Worm (Caenorhabditis elegans) whole organism, L2 larva: ENCODE data around the gene madd-3.

Experiments
- C34F6.9 ChIP-seq: fragments of 150-350 bp; optimal IDR thresholded peaks from 2 replicates; lab custom pipeline; 2014; ENCODE audit warnings: missing biosample characterization, missing genetic modification characterization
- F13H6.1 ChIP-seq: sonication (generic microtip); optimal IDR thresholded peaks from 2 replicates; lab custom pipeline; 2016; ENCODE audit warnings: missing genetic modification characterization, missing compliant biosample characterization
- R02D3.7 ChIP-seq: fragments of 150-350 bp; optimal IDR thresholded peaks from 2 replicates; lab custom pipeline; 2014; ENCODE audit warnings: missing biosample characterization, missing genetic modification characterization
- Y55F3AM.14 ChIP-seq: fragments of 200-800 bp; sonication (Bioruptor generic); optimal IDR thresholded peaks from 2 replicates; lab custom pipeline; 2018; ENCODE audit warnings: mild to moderate bottlenecking, missing genetic modification characterization, missing compliant biosample characterization
- ZK546.5 ChIP-seq: sonication (generic microtip); optimal IDR thresholded peaks from 2 replicates; lab custom pipeline; 2017; ENCODE audit warnings: missing biosample characterization, missing genetic modification characterization
- alr-1 ChIP-seq: fragments of 150-350 bp; optimal IDR thresholded peaks from 2 replicates; lab custom pipeline; 2014; ENCODE audit warnings: missing biosample characterization, missing genetic modification characterization
- aly-2 ChIP-seq: fragments of 150-350 bp; optimal IDR thresholded peaks from 2 replicates; lab custom pipeline; 2014; ENCODE audit warnings: missing biosample characterization, missing genetic modification characterization
- ama-1 ChIP-seq: fragments of 150-350 bp; optimal IDR thresholded peaks from 2 replicates; lab custom pipeline; 2018; ENCODE audit warnings: inconsistent platforms
- blmp-1 ChIP-seq: sonication (generic microtip); optimal IDR thresholded peaks from 2 replicates; lab custom pipeline; 2017; ENCODE audit warnings: missing genetic modification characterization, mild to moderate bottlenecking, missing compliant biosample characterization, antibody characterized with exemption, moderate library complexity; ENCODE audit not compliant: insufficient read depth
- ceh-16 ChIP-seq: fragments of 150-350 bp; optimal IDR thresholded peaks from 2 replicates; lab custom pipeline; 2014; ENCODE audit warnings: missing biosample characterization, missing genetic modification characterization
- ceh-82 ChIP-seq: fragments of 150-350 bp; optimal IDR thresholded peaks from 2 replicates; lab custom pipeline; 2014; ENCODE audit warnings: missing biosample characterization, missing genetic modification characterization
- crh-2 ChIP-seq: sonication (generic microtip); optimal IDR thresholded peaks from 2 replicates; lab custom pipeline; 2017; ENCODE audit warnings: missing biosample characterization, missing genetic modification characterization
- dmd-4 ChIP-seq: sonication (generic microtip); optimal IDR thresholded peaks from 2 replicates; lab custom pipeline; 2017; ENCODE audit warnings: missing biosample characterization, missing genetic modification characterization
- egl-27 ChIP-seq: sonication (generic microtip); optimal IDR thresholded peaks from 3 replicates; lab custom pipeline; 2017; ENCODE audit warnings: missing biosample characterization, missing genetic modification reagents, missing genetic modification characterization
- elt-1 ChIP-seq: fragments of 150-350 bp; optimal IDR thresholded peaks from 2 replicates; lab custom pipeline; 2014; ENCODE audit warnings: missing biosample characterization, missing genetic modification characterization
- elt-3 ChIP-seq: sonication (generic microtip); optimal IDR thresholded peaks from 2 replicates; lab custom pipeline; 2017; ENCODE audit warnings: missing biosample characterization, missing genetic modification characterization
- fos-1 ChIP-seq: fragments of 150-350 bp; optimal IDR thresholded peaks from 2 replicates; lab custom pipeline; 2014; ENCODE audit warnings: missing biosample characterization, missing genetic modification characterization
- gmeb-1 ChIP-seq: fragments of 150-350 bp; optimal IDR thresholded peaks from 2 replicates; lab custom pipeline; 2014; ENCODE audit warnings: missing biosample characterization, missing genetic modification characterization
- lin-11 ChIP-seq: fragments of 150-350 bp; sonication (generic microtip); optimal IDR thresholded peaks from 2 replicates; lab custom pipeline; 2014; ENCODE audit warnings: missing biosample characterization, missing genetic modification characterization, inconsistent platforms, mixed read lengths
- lin-13 ChIP-seq: fragments of 150-350 bp; optimal IDR thresholded peaks from 2 replicates; lab custom pipeline; 2014; ENCODE audit warnings: missing biosample characterization, missing genetic modification reagents, missing genetic modification characterization
- lin-39 ChIP-seq: fragments of 150-350 bp; optimal IDR thresholded peaks from 2 replicates; lab custom pipeline; 2014; ENCODE audit warnings: missing biosample characterization, missing genetic modification reagents, missing genetic modification characterization
- lsy-2 ChIP-seq, 2 experiments: fragments of 150-350 bp in 1 of 2; sonication (generic microtip) in 1 of 2; optimal IDR thresholded peaks; 2 replicates each; lab custom pipeline; 2014 to 2017; ENCODE audit warnings: missing biosample characterization in 2 of 2, missing genetic modification characterization in 2 of 2
- mab-5 ChIP-seq: fragments of 150-350 bp; optimal IDR thresholded peaks from 2 replicates; lab custom pipeline; 2014; ENCODE audit warnings: missing biosample characterization, missing genetic modification characterization
- mbf-1 ChIP-seq: sonication (generic microtip); optimal IDR thresholded peaks from 2 replicates; lab custom pipeline; 2017; ENCODE audit warnings: missing biosample characterization, missing genetic modification characterization
- mdl-1 ChIP-seq, 2 experiments: fragments of 150-350 bp in 1 of 2; sonication (generic microtip) in 1 of 2; optimal IDR thresholded peaks; 2 replicates each; lab custom pipeline; 2017; ENCODE audit warnings: missing biosample characterization in 2 of 2, missing genetic modification characterization in 2 of 2
- nhr-10 ChIP-seq: sonication (generic microtip); optimal IDR thresholded peaks from 2 replicates; lab custom pipeline; 2017; ENCODE audit warnings: missing biosample characterization, missing genetic modification characterization
- nhr-11 ChIP-seq: fragments of 150-350 bp; optimal IDR thresholded peaks from 2 replicates; lab custom pipeline; 2014; ENCODE audit warnings: missing biosample characterization, missing genetic modification characterization
- nhr-12 ChIP-seq: fragments of 150-350 bp; optimal IDR thresholded peaks from 2 replicates; lab custom pipeline; 2014; ENCODE audit warnings: missing biosample characterization, missing genetic modification characterization
- nhr-129 ChIP-seq: fragments of 150-350 bp; optimal IDR thresholded peaks from 2 replicates; lab custom pipeline; 2014; ENCODE audit warnings: missing biosample characterization, missing genetic modification characterization
- nhr-21 ChIP-seq: fragments of 150-350 bp; optimal IDR thresholded peaks from 2 replicates; lab custom pipeline; 2014; ENCODE audit warnings: missing biosample characterization, missing genetic modification characterization
- nhr-23 ChIP-seq: fragments of 150-350 bp; optimal IDR thresholded peaks from 2 replicates; lab custom pipeline; 2014; ENCODE audit warnings: missing biosample characterization, missing genetic modification reagents, missing genetic modification characterization
- nhr-237 ChIP-seq: fragments of 150-350 bp; optimal IDR thresholded peaks from 2 replicates; lab custom pipeline; 2014; ENCODE audit warnings: missing biosample characterization, missing genetic modification characterization
- nhr-25 ChIP-seq: fragments of 150-350 bp; sonication (generic microtip); optimal IDR thresholded peaks from 3 replicates; lab custom pipeline; 2014; ENCODE audit warnings: missing biosample characterization, missing genetic modification characterization
- nhr-6 ChIP-seq: fragments of 150-350 bp; optimal IDR thresholded peaks from 2 replicates; lab custom pipeline; 2014; ENCODE audit warnings: missing biosample characterization, missing genetic modification characterization
- nhr-77 ChIP-seq: fragments of 150-350 bp; optimal IDR thresholded peaks from 2 replicates; lab custom pipeline; 2014; ENCODE audit warnings: missing biosample characterization, missing genetic modification characterization
- peb-1 ChIP-seq: fragments of 150-350 bp; optimal IDR thresholded peaks from 2 replicates; lab custom pipeline; 2014; ENCODE audit warnings: missing biosample characterization, missing genetic modification characterization
- sem-4 ChIP-seq: fragments of 150-350 bp; optimal IDR thresholded peaks from 2 replicates; lab custom pipeline; 2014; ENCODE audit warnings: missing biosample characterization, missing genetic modification reagents, missing genetic modification characterization
- skn-1 ChIP-seq: sonication (generic microtip); optimal IDR thresholded peaks from 2 replicates; lab custom pipeline; 2017; ENCODE audit warnings: missing biosample characterization, missing genetic modification characterization
- sma-3 ChIP-seq: sonication (generic microtip); optimal IDR thresholded peaks from 2 replicates; lab custom pipeline; 2016; ENCODE audit warnings: missing genetic modification reagents, missing genetic modification characterization, missing compliant biosample characterization
- sma-9 ChIP-seq, 2 experiments: fragments of 150-350 bp in 1 of 2; sonication (generic microtip) in 1 of 2; optimal IDR thresholded peaks; 2 replicates each; lab custom pipeline; 2014 to 2016; ENCODE audit warnings: missing genetic modification characterization in 2 of 2, mild to moderate bottlenecking in 1 of 2, missing biosample characterization in 1 of 2, missing compliant biosample characterization in 1 of 2, missing genetic modification reagents in 1 of 2, moderate library complexity in 1 of 2
- snpc-4 ChIP-seq: fragments of 150-350 bp; optimal IDR thresholded peaks from 2 replicates; lab custom pipeline; 2014; ENCODE audit warnings: missing biosample characterization, missing genetic modification characterization
- unc-39 ChIP-seq: fragments of 150-350 bp; optimal IDR thresholded peaks from 2 replicates; lab custom pipeline; 2014; ENCODE audit warnings: missing biosample characterization, missing genetic modification characterization
- unc-55 ChIP-seq: fragments of 150-350 bp; sonication (generic microtip); optimal IDR thresholded peaks from 3 replicates; lab custom pipeline; 2014; ENCODE audit warnings: missing biosample characterization, missing genetic modification reagents, missing genetic modification characterization
- unc-62 ChIP-seq: fragments of 150-350 bp; optimal IDR thresholded peaks from 2 replicates; lab custom pipeline; 2014; ENCODE audit warnings: missing biosample characterization, missing genetic modification reagents, missing genetic modification characterization
- zag-1 ChIP-seq: fragments of 150-350 bp; optimal IDR thresholded peaks from 2 replicates; lab custom pipeline; 2014; ENCODE audit warnings: missing biosample characterization, missing genetic modification characterization
- ztf-1 ChIP-seq: fragments of 200-800 bp; sonication (Bioruptor generic); conservative IDR thresholded peaks from 2 replicates; pipeline ENCODE4 v1.3.6; 2022; ENCODE audit warnings: missing genetic modification characterization, missing compliant biosample characterization
- ztf-11 ChIP-seq: sonication (generic microtip); optimal IDR thresholded peaks from 2 replicates; lab custom pipeline; 2017; ENCODE audit warnings: missing biosample characterization, missing genetic modification characterization
- ztf-4 ChIP-seq: fragments of 150-350 bp; optimal IDR thresholded peaks from 2 replicates; lab custom pipeline; 2014; ENCODE audit warnings: missing biosample characterization, missing genetic modification characterization

The madd-3 gene

DNA sequence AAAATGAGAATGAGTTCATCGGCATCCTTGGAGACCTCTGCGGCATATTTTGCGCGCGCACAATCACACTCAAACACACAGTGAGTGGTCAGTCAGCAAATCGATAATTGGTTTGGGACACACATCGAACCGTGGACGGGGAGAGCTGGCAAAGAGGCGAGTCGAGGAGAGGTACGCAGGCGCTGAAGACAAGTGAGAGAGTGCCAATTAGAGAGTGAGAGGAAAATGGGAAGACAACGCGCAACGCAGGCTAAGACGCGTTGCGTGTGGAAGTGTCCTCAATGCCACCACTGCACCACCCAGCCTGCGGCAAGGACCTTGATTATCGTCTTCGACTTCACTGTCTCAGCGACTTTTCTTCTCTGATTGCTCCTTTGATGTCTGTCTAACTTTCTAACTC is 750 bp upstream of the madd-3 start:
- TF ChIP-seq nhr-10 = no peak
- peak; percentile 55 for TF ChIP-seq snpc-4
- no peak for TF ChIP-seq elt-1 (tag; lab: Kevin White, UChicago)
- TF ChIP-seq zag-1 (tag; lab: Kevin White, UChicago) = peak; percentile 46
- no peak for TF ChIP-seq Y55F3AM.14 (GFP tag; lab: Kevin White, UChicago)
- no peak for TF ChIP-seq nhr-77
- peak; percentile 62 for TF ChIP-seq egl-27 (tag; lab: Kevin White, UChicago)
- TF ChIP-seq unc-55 (GFP tag; lab: Kevin White, UChicago) = peak; percentile 83
- no peak for TF ChIP-seq nhr-21
- TF ChIP-seq nhr-11 = no peak
- TF ChIP-seq aly-2 = no peak
- peak; percentile 25 for TF ChIP-seq lin-11 (tag; lab: Kevin White, UChicago)
- TF ChIP-seq gmeb-1 = peak; percentile 63
- TF ChIP-seq peb-1 (tag; lab: Kevin White, UChicago) = peak; percentile 80
- peak; percentile 28 for TF ChIP-seq ztf-4 (tag; lab: Kevin White, UChicago)
- TF ChIP-seq ama-1 (lab: Kevin White, UChicago) = no peak
- no peak for TF ChIP-seq nhr-6 (tag; lab: Kevin White, UChicago)
- TF ChIP-seq unc-62 (GFP tag; lab: Kevin White, UChicago) = no peak
- TF ChIP-seq nhr-25 (tag; lab: Kevin White, UChicago) = peak; percentile 52
- no peak for TF ChIP-seq blmp-1 (tag; lab: Kevin White, UChicago)
- peak; percentile 78 for TF ChIP-seq lin-13
- no peak for TF ChIP-seq nhr-23 (tag; lab: Kevin White, UChicago)
- no peak for TF ChIP-seq skn-1 (tag; lab: Kevin White, UChicago)
- peak; percentile 35 to 50 for TF ChIP-seq mdl-1 (tag; optimal IDR thresholded peaks at IDR 0.05; lab: Kevin White, UChicago)
- no peak for TF ChIP-seq alr-1 (tag; lab: Kevin White, UChicago)
- TF ChIP-seq fos-1 (tag; lab: Kevin White, UChicago) = peak; percentile 13
- peak; percentile 43 for TF ChIP-seq sma-3 (GFP tag; lab: Kevin White, UChicago)
- TF ChIP-seq R02D3.7 (tag; lab: Kevin White, UChicago) = no peak
- no peak for TF ChIP-seq nhr-12 (tag; lab: Kevin White, UChicago)
- no peak for TF ChIP-seq ceh-16
- peak; percentile 83 for TF ChIP-seq crh-2 (tag; lab: Kevin White, UChicago)
- TF ChIP-seq dmd-4 = no peak
- TF ChIP-seq lsy-2 (tag; optimal IDR thresholded peaks at IDR 0.05; lab: Kevin White, UChicago) = peak in 1 of 2 experiments; percentile 67
- no peak for TF ChIP-seq ZK546.5 (tag; lab: Kevin White, UChicago)
- TF ChIP-seq ztf-1 (GFP tag; lab: Robert Waterston, UW) = no peak
- no peak for TF ChIP-seq mbf-1 (tag; lab: Kevin White, UChicago)
- no peak for TF ChIP-seq lin-39 (tag; lab: Kevin White, UChicago)
- no peak for TF ChIP-seq nhr-237 (tag; lab: Kevin White, UChicago)
- TF ChIP-seq nhr-129 (tag; lab: Kevin White, UChicago) = peak; percentile 91
- peak; percentile 44 for TF ChIP-seq mab-5
- TF ChIP-seq ztf-11 (tag; lab: Kevin White, UChicago) = no peak
- no peak for TF ChIP-seq ceh-82 (tag; lab: Kevin White, UChicago)
- TF ChIP-seq unc-39 (tag; lab: Kevin White, UChicago) = no peak
- peak; percentile 87 for TF ChIP-seq C34F6.9 (tag; lab: Kevin White, UChicago)
- TF ChIP-seq sma-9 (GFP tag; optimal IDR thresholded peaks at IDR 0.05; lab: Kevin White, UChicago) = peak; percentile 79
- TF ChIP-seq sma-9 (tag; optimal IDR thresholded peaks at IDR 0.05; lab: Kevin White, UChicago) = no peak
- peak; percentile 47 for TF ChIP-seq sem-4 (tag; lab: Kevin White, UChicago)
- TF ChIP-seq F13H6.1 = peak; percentile 89
- TF ChIP-seq elt-3 (tag; lab: Kevin White, UChicago) = no peak
- TF ChIP-seq, all 48 proteins: peak for 21
